Fruit fly (Drosophila melanogaster): ENCODE measurements around the gene Cp19.

Gene Cp19

dm6 chr3L:8721145-8721544 lies 8.5 kb upstream of the Cp19 start, which contains the start of the genes CG32022 and CG6511 (continued):
- no peak; the same call in 2 of the 3 replicates for TF ChIP-seq CG34224 (GFP tag; IDR thresholded peaks at IDR 0.05; ENCODE audit: partially characterized antibody)
- peak; percentile 95 for TF ChIP-seq HmgD (GFP tag; optimal IDR thresholded peaks at IDR 0.05)
- peak; percentile 98 for TF ChIP-seq fu2 (GFP tag; optimal IDR thresholded peaks at IDR 0.05)
- peak; percentile 96 for TF ChIP-seq az2 (GFP tag; optimal IDR thresholded peaks at IDR 0.05)
- TF ChIP-seq CG13424 (tag; optimal IDR thresholded peaks at IDR 0.05): peak; percentile 98
- peak; percentile 97 for TF ChIP-seq CG3281 (GFP tag; optimal IDR thresholded peaks at IDR 0.05)
- TF ChIP-seq al (GFP tag; IDR thresholded peaks at IDR 0.05): peak; percentile 96
- no peak for TF ChIP-seq grn (GFP tag; optimal IDR thresholded peaks at IDR 0.05)
- peak; percentile 99 for TF ChIP-seq mam (GFP tag; optimal IDR thresholded peaks at IDR 0.05)
- TF ChIP-seq NfI (GFP tag; optimal IDR thresholded peaks at IDR 0.05): peak; percentile 98
- TF ChIP-seq danr (GFP tag; IDR thresholded peaks at IDR 0.05): peak; percentile 92
- TF ChIP-seq CG10979 (tag; optimal IDR thresholded peaks at IDR 0.05): peak; percentile 95
- TF ChIP-seq mld (GFP tag; IDR thresholded peaks at IDR 0.05; ENCODE audit: partially characterized antibody): no peak
- TF ChIP-seq otp (GFP tag; IDR thresholded peaks at IDR 0.05): peak; percentile 84
- TF ChIP-seq fd3F (GFP tag; optimal IDR thresholded peaks at IDR 0.05): peak; percentile 96
- peak; percentile 96 for TF ChIP-seq fd96Cb (tag; optimal IDR thresholded peaks at IDR 0.05)
- TF ChIP-seq CG6791 (GFP tag; IDR thresholded peaks at IDR 0.05; ENCODE audit: partially characterized antibody): no peak
- peak; percentile 99 for TF ChIP-seq sens (GFP tag)
- TF ChIP-seq Lpt (GFP tag; optimal IDR thresholded peaks at IDR 0.05): no peak
- peak; percentile 98 for TF ChIP-seq bcd (GFP tag; optimal IDR thresholded peaks at IDR 0.05)
- peak; percentile 96 for TF ChIP-seq CG6689 (GFP tag; IDR thresholded peaks at IDR 0.05)
- peak; percentile 96 for TF ChIP-seq dmrt11E (tag; optimal IDR thresholded peaks at IDR 0.05)
- TF ChIP-seq Poxn (GFP tag; IDR thresholded peaks at IDR 0.05): peak; percentile 91
- TF ChIP-seq jumu (GFP tag; optimal IDR thresholded peaks at IDR 0.05): peak; percentile 97
- TF ChIP-seq Elba2 (GFP tag; optimal IDR thresholded peaks at IDR 0.05): peak; percentile 87
- TF ChIP-seq CG12391 (tag; optimal IDR thresholded peaks at IDR 0.05): peak; percentile 97
- TF ChIP-seq CG1792 (GFP tag; optimal IDR thresholded peaks at IDR 0.05): peak; percentile 95
- TF ChIP-seq CG4730 (GFP tag; IDR thresholded peaks at IDR 0.05): peak; percentile 91
- peak; percentile 94 for TF ChIP-seq CG18476 (GFP tag; optimal IDR thresholded peaks at IDR 0.05)
- peak; percentile 99 for TF ChIP-seq Hsf (GFP tag; optimal IDR thresholded peaks at IDR 0.05)
- peak; percentile 98 for TF ChIP-seq CG9609 (GFP tag; optimal IDR thresholded peaks at IDR 0.05)
- TF ChIP-seq Doc3 (GFP tag; IDR thresholded peaks at IDR 0.05; ENCODE audit: partially characterized antibody): no peak
- TF ChIP-seq Ptx1 (GFP tag; IDR thresholded peaks at IDR 0.05): peak; percentile 98
- peak; percentile 50 for TF ChIP-seq CTCF (GFP tag; optimal IDR thresholded peaks at IDR 0.05)
- peak; percentile 93 for TF ChIP-seq CG1529 (GFP tag; optimal IDR thresholded peaks at IDR 0.05)
- TF ChIP-seq CG9215 (GFP tag; IDR thresholded peaks at IDR 0.05): peak; percentile 98
- TF ChIP-seq cato (GFP tag; optimal IDR thresholded peaks at IDR 0.05; ENCODE audit: borderline replicate concordance): peak; percentile 97
- peak; percentile 89 for TF ChIP-seq ap (GFP tag; IDR thresholded peaks at IDR 0.05)
- TF ChIP-seq HHEX (GFP tag; optimal IDR thresholded peaks at IDR 0.05): peak; percentile 96
- TF ChIP-seq Rx (GFP tag; IDR thresholded peaks at IDR 0.05): peak; percentile 95
- no peak for TF ChIP-seq br (optimal IDR thresholded peaks at IDR 0.05)
- TF ChIP-seq CG16863 (GFP tag; optimal IDR thresholded peaks at IDR 0.05): peak; percentile 97
- TF ChIP-seq CG9727 (GFP tag; optimal IDR thresholded peaks at IDR 0.05): peak; percentile 97
- TF ChIP-seq Hmx (GFP tag; optimal IDR thresholded peaks at IDR 0.05): peak; percentile 96
- peak; percentile 91 for TF ChIP-seq Bdp1 (GFP tag; optimal IDR thresholded peaks at IDR 0.05)
- TF ChIP-seq CG16815 (GFP tag; optimal IDR thresholded peaks at IDR 0.05): peak; percentile 99
- TF ChIP-seq CG13894 (tag; optimal IDR thresholded peaks at IDR 0.05): peak; percentile 95
- TF ChIP-seq maf-S (GFP tag; optimal IDR thresholded peaks at IDR 0.05): peak; percentile 97
- peak; percentile 91 for TF ChIP-seq CG5245 (GFP tag; optimal IDR thresholded peaks at IDR 0.05)
- no peak for TF ChIP-seq cg (GFP tag; optimal IDR thresholded peaks at IDR 0.05)
- peak; percentile 99 for TF ChIP-seq CoRest (tag; optimal IDR thresholded peaks at IDR 0.05)
- TF ChIP-seq Sox100B (GFP tag; optimal IDR thresholded peaks at IDR 0.05): peak; percentile 95
